Fruit fly (Drosophila melanogaster) whole organism, wandering third instar larva: ENCODE measurements around the gene spi.

Experiments used
- Abd-B ChIP-seq: fragments of >200 bp; optimal IDR thresholded peaks from 2 replicates; lab custom pipeline; 2017; ENCODE audit warnings: missing biosample characterization, missing genetic modification characterization
- CG32264 ChIP-seq: fragments of 200-800 bp; sonication (Bioruptor generic); optimal IDR thresholded peaks from 2 replicates; lab custom pipeline; 2016; ENCODE audit warnings: missing biosample characterization, missing genetic modification characterization
- CrebA ChIP-seq: fragments of 200-800 bp; sonication (Bioruptor generic); optimal IDR thresholded peaks from 2 replicates; lab custom pipeline; 2016; ENCODE audit warnings: missing biosample characterization, mild to moderate bottlenecking, missing genetic modification characterization, borderline replicate concordance
- Dfd ChIP-seq: fragments of >200 bp; optimal IDR thresholded peaks from 2 replicates; lab custom pipeline; 2017; ENCODE audit warnings: missing biosample characterization, missing genetic modification characterization
- Dif ChIP-seq: fragments of 200-275, 200-300 bp; sonication (Bioruptor generic); optimal IDR thresholded peaks from 2 replicates; lab custom pipeline; 2018; ENCODE audit warnings: missing biosample characterization, missing genetic modification characterization; ENCODE audit not compliant: partially characterized antibody
- HLH106 ChIP-seq: fragments of 200-800 bp; optimal IDR thresholded peaks from 3 replicates; lab custom pipeline; 2019; ENCODE audit warnings: missing biosample characterization, mild to moderate bottlenecking, missing genetic modification characterization, moderate library complexity
- Hr83 ChIP-seq: fragments of 200-300 bp; sonication (Bioruptor generic); optimal IDR thresholded peaks from 2 replicates; lab custom pipeline; 2016; ENCODE audit warnings: missing biosample characterization, mild to moderate bottlenecking, missing genetic modification characterization, moderate library complexity; ENCODE audit not compliant: poor library complexity, severe bottlenecking
- Jra ChIP-seq: sonication (Bioruptor generic); optimal IDR thresholded peaks from 2 replicates; lab custom pipeline; 2016; ENCODE audit warnings: missing biosample characterization, missing genetic modification characterization
- Myc ChIP-seq: fragments of >200 bp; optimal IDR thresholded peaks from 2 replicates; lab custom pipeline; 2017
- OdsH ChIP-seq: fragments of 200-800 bp; sonication (Bioruptor generic); optimal IDR thresholded peaks from 2 replicates; lab custom pipeline; 2016; ENCODE audit warnings: missing biosample characterization, mild to moderate bottlenecking, missing genetic modification characterization
- Rel ChIP-seq, 2 experiments: fragments of 200-800 bp; sonication (Bioruptor generic) in 1 of 2; optimal IDR thresholded peaks; 2 replicates in 1 of 2; 3 replicates in 1 of 2; lab custom pipeline; 2016 to 2019; ENCODE audit warnings: mild to moderate bottlenecking in 2 of 2, missing biosample characterization in 2 of 2, missing genetic modification characterization in 2 of 2, moderate library complexity in 1 of 2
- Vsx2 ChIP-seq: fragments of 200-300, 225-300 bp; sonication (Bioruptor generic); optimal IDR thresholded peaks from 2 replicates; lab custom pipeline; 2018; ENCODE audit warnings: missing biosample characterization, missing genetic modification characterization; ENCODE audit not compliant: partially characterized antibody
- br ChIP-seq: fragments of 200-800 bp; sonication (Bioruptor generic); optimal IDR thresholded peaks from 2 replicates; lab custom pipeline; 2016; ENCODE audit warnings: missing biosample characterization, missing genetic modification characterization
- brk ChIP-seq: fragments of 200-800 bp; sonication (Bioruptor generic); optimal IDR thresholded peaks from 2 replicates; lab custom pipeline; 2016; ENCODE audit warnings: missing biosample characterization, mild to moderate bottlenecking, missing genetic modification characterization
- dl ChIP-seq, 2 experiments: fragments of 175-275, 200-275 bp in 1 of 2; fragments of 200-275 bp in 1 of 2; sonication (Bioruptor generic); optimal IDR thresholded peaks; lab custom pipeline; 2018; ENCODE audit warnings: mild to moderate bottlenecking in 2 of 2, missing biosample characterization in 2 of 2, missing genetic modification characterization in 2 of 2, moderate library complexity in 2 of 2; ENCODE audit not compliant: partially characterized antibody in 2 of 2, insufficient read depth in 1 of 2
- dsf ChIP-seq: sonication (Bioruptor generic); optimal IDR thresholded peaks from 2 replicates; lab custom pipeline; 2016; ENCODE audit warnings: missing biosample characterization, missing genetic modification characterization, borderline replicate concordance
- ey ChIP-seq: fragments of 200-800 bp; sonication (Bioruptor generic); optimal IDR thresholded peaks from 2 replicates; lab custom pipeline; 2016; ENCODE audit warnings: missing biosample characterization, missing genetic modification characterization
- fru ChIP-seq: fragments of 200-800 bp; sonication (Bioruptor generic); optimal IDR thresholded peaks from 3 replicates; lab custom pipeline; 2016; ENCODE audit warnings: missing biosample characterization, mild to moderate bottlenecking, missing genetic modification characterization
- h ChIP-seq: fragments of 200-800 bp; sonication (Bioruptor generic); optimal IDR thresholded peaks from 3 replicates; lab custom pipeline; 2016; ENCODE audit warnings: missing biosample characterization, mild to moderate bottlenecking, missing genetic modification characterization
- psq ChIP-seq: fragments of 200-800 bp; sonication (Bioruptor generic); optimal IDR thresholded peaks from 3 replicates; lab custom pipeline; 2017; ENCODE audit warnings: missing biosample characterization, mild to moderate bottlenecking, missing genetic modification characterization, moderate library complexity

spi gene

DNA sequence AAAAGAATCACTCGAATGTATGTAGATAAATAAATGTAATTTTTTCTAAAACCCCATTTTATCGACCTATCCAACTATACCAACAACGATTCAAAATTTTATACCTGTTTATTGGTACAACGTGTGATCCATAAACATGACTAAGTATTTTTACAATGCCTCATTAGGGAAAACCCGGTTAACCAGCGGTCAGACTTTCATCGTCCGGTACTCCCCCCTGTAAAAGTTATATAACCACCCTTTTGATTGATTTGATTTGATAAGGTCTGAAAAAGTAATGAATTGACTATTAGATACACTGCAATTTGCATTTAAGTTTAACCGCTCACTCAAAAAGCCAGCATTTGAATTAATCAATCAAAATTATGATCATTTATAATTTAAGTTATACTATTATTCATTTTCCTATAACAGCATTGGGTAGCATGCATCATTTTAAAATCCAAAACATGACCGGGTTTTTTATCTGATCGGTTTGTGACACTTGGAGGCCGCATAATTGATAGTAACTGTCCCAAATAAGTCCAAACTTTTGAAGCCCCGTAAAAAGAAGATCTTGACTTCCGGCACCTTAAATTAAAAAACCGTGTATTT, 9.7 kb downstream of the spi start:
- TF ChIP-seq Rel (GFP tag; optimal IDR thresholded peaks at IDR 0.05; lab: Kevin White, UChicago) (no peak), Rel (tag; optimal IDR thresholded peaks at IDR 0.05; lab: Kevin White, UChicago) (peak; percentile 86), Dfd (no peak)
- TF ChIP-seq, all 38 proteins: peak for 1

DNA sequence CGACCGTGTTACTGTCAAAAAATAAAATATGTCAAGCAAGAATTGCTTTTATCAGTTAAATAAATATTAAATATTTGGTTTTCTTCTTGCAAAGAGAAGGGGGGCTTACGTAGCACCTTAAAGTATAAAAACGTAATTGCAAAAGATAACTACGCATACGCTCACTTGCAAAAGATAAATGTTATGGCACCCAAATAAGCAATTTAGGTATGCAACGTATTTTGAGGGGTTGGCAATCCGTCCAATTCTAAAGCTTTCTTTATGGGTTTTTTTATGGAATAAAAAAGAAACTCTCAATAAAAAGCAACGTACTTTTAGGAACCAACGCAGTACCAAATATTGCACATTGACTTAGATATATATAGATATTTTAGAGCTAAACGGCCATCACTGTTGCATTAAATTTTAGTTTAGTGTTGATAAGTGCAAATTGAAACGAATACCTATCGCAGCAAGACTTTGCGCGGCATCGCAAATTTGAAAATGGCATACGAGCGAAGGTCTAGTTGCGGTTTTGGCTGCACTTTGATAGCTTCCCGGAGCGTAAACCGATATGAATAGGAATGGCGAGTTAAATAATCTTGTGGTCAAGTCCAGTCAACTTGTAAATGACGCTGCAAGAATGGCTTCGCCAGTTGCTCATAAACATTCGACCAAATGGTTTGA, 11.7 kb downstream of the spi start, which contains the start of gene CG13077:
Gene CG13077 (plus strand): TSS at position 631 of the 666 bp plus-strand sequence.
- TF ChIP-seq Myc: peak; percentile 75
- TF ChIP-seq fru (GFP tag; lab: Kevin White, UChicago): no peak
- TF ChIP-seq CrebA (GFP tag; lab: Kevin White, UChicago): no peak
- no peak for TF ChIP-seq Hr83 (GFP tag; lab: Kevin White, UChicago)
- TF ChIP-seq HLH106 (tag; lab: Kevin White, UChicago): no peak
- TF ChIP-seq ey (GFP tag; lab: Kevin White, UChicago): no peak
- no peak for TF ChIP-seq OdsH (GFP tag; lab: Kevin White, UChicago)
- peak; percentile 28 for TF ChIP-seq Dif (GFP tag; lab: Kevin White, UChicago)
- TF ChIP-seq Vsx2 (GFP tag; lab: Kevin White, UChicago): no peak
- no peak for TF ChIP-seq dl (GFP tag; optimal IDR thresholded peaks at IDR 0.05; lab: Kevin White, UChicago; ENCODE audit: insufficient read depth in 1 of 2, partially characterized antibody in 2 of 2)
- TF ChIP-seq, all 38 proteins: peak for 2

DNA sequence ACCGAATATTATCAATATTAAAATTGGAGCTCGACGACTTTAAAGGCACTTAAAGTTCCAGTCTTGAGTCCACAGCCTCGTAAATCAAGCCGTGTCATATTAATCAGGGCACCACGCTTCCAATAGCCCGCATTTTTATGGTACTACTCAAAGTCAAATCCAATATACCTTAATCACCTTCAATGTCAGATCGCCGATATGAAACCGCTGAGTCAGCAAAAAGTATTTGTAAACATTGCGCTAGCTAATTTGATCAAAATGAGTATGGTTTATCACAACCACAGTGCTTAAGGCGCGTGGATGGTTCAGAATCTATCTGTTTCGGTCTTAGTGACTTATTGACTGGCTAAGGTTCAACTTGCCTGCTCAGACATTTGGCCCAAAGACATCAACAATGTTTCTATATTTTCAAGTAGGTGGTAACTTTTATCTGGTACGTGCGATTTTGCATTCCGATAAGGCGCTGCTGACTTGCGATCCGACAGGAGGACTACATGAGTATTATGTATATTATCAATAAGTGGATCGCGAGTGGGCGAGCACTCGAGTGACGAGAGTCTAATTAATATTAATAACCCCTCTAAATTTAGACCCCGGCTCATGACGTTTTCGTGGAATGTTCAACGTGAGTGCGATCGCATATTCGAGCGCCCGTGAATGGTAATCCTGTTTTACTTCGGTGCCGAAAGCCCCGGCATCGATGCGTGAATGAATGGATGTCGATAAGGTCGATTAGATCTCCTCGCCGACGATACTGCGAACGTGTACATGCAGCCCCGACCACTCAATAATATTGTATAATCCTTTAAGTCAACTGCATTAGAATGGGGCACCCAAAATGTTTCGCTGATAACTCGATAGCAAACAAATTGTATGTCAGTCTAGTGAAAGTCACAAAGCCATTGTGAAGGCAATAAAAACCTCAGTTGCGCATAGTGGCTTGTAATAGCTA, 13.8 kb downstream of the spi start, which contains the start of gene CG13078:
Gene CG13078 (plus strand): TSS at position 902 of the 952 bp plus-strand sequence.
- no peak for TF ChIP-seq brk (GFP tag; lab: Kevin White, UChicago)
- TF ChIP-seq h (GFP tag; lab: Kevin White, UChicago): peak; percentile 16
- TF ChIP-seq, all 38 proteins: peak for 1

DNA sequence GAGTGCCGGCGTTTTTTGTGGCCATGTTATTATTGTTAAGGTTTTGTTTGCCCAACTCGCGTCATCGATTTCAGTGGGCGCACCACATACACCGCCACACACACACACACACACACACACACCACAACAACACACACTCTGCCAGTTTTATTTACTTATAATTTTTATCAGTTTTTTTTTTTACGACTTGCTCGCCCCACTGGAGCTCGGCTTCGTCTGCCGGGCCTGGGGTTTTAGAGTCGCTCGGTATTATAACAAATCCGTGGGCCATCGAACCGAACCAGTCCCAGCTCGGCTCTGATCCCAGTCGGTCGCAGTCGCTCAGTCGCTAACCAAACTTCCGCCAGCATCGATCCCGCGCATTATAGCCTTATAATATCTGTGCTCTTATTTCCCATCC, 27.7 kb downstream of the spi start:
- peak; percentile 6 for TF ChIP-seq Jra
- TF ChIP-seq h (GFP tag; lab: Kevin White, UChicago): peak; percentile 37
- peak; percentile 64 for TF ChIP-seq br
- peak; percentile 8 for TF ChIP-seq Dif (GFP tag; lab: Kevin White, UChicago)
- peak; percentile 42 for TF ChIP-seq Hr83 (GFP tag; lab: Kevin White, UChicago)
- TF ChIP-seq HLH106 (tag; lab: Kevin White, UChicago): no peak
- peak; percentile 1 for TF ChIP-seq OdsH (GFP tag; lab: Kevin White, UChicago)
- TF ChIP-seq Abd-B (GFP tag; lab: Kevin White, UChicago): no peak
- peak; percentile 16 for TF ChIP-seq Vsx2 (GFP tag; lab: Kevin White, UChicago)
- peak; percentile 49 for TF ChIP-seq psq (GFP tag; lab: Kevin White, UChicago)
- peak; percentile 17 for TF ChIP-seq Rel (GFP tag; optimal IDR thresholded peaks at IDR 0.05; lab: Kevin White, UChicago)
- TF ChIP-seq Rel (tag; optimal IDR thresholded peaks at IDR 0.05; lab: Kevin White, UChicago): peak; percentile 82
- TF ChIP-seq fru (GFP tag; lab: Kevin White, UChicago): peak; percentile 56
- TF ChIP-seq dsf (GFP tag; lab: Kevin White, UChicago): no peak

DNA sequence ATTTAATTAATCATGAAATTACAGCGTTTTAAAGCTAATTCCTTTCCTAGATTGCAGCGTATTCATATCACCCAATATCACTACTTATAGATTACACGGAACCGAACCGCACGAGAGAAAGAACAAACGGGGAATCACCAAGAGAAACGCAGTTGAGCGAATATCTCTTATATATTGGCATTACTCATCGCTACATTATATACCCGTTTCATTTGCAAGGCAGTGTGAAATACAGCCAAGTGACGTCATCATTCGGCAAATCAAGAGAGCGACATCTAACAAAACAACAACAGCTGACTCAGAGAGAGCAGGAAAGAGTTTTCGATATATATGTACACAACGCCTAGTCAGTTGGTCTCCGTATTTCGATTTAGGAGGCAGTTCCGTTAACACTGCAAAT, 29.0 kb downstream of the spi start, which contains the start of gene Tep4:
Gene Tep4 (plus strand): TSS at position 350 of the 400 bp plus-strand sequence.
- TF ChIP-seq CG32264: no peak
- TF ChIP-seq Rel (GFP tag; optimal IDR thresholded peaks at IDR 0.05; lab: Kevin White, UChicago): peak; percentile 36
- TF ChIP-seq Rel (tag; optimal IDR thresholded peaks at IDR 0.05; lab: Kevin White, UChicago): peak; percentile 99
- peak; percentile 22 to 55 for TF ChIP-seq dl (GFP tag; optimal IDR thresholded peaks at IDR 0.05; lab: Kevin White, UChicago; ENCODE audit: insufficient read depth in 1 of 2, partially characterized antibody in 2 of 2)
- TF ChIP-seq Jra: peak; percentile 35
